Worm (Caenorhabditis elegans): ENCODE measurements around the gene B0462.5.

- TF ChIP-seq ama-1 (optimal IDR thresholded peaks at IDR 0.05) (no peak), nhr-11 (tag; optimal IDR thresholded peaks at IDR 0.05) (no peak), lin-13 (GFP tag; optimal IDR thresholded peaks at IDR 0.05) (no peak), unc-62 (GFP tag; optimal IDR thresholded peaks at IDR 0.05) (no peak), fos-1 (tag; optimal IDR thresholded peaks at IDR 0.05) (no peak), nhr-77 (tag; optimal IDR thresholded peaks at IDR 0.05) (no peak), R02D3.7 (tag; optimal IDR thresholded peaks at IDR 0.05) (no peak), elt-1 (tag; optimal IDR thresholded peaks at IDR 0.05) (no peak), mab-5 (tag; optimal IDR thresholded peaks at IDR 0.05) (no peak), nhr-10 (tag; optimal IDR thresholded peaks at IDR 0.05) (no peak), blmp-1 (tag; optimal IDR thresholded peaks at IDR 0.05; ENCODE audit: insufficient read depth) (no peak), unc-55 (GFP tag; optimal IDR thresholded peaks at IDR 0.05) (no peak), unc-39 (tag; optimal IDR thresholded peaks at IDR 0.05) (no peak)
Observed at ce11 chrV:18331086-18331485, 8.0 kb upstream of the B0462.5 start, which contains the start of gene B0462.4.

Data from whole organism, L2 larva.